Fruit fly (Drosophila melanogaster) whole organism, embryonic: ENCODE measurements around the gene Tnpo.

Experiments used
- Atf3 ChIP-seq: fragments of 200-800 bp; sonication (Bioruptor generic); optimal IDR thresholded peaks from 3 replicates; lab custom pipeline; 2016; ENCODE audit warnings: missing biosample characterization, missing genetic modification characterization
- CG3407 ChIP-seq: fragments of 200-800 bp; sonication (Bioruptor generic); optimal IDR thresholded peaks from 2 replicates; lab custom pipeline; 2018; ENCODE audit warnings: missing biosample characterization, mild to moderate bottlenecking, missing genetic modification characterization
- CrebB ChIP-seq: fragments of 200-800 bp; sonication (Bioruptor generic); optimal IDR thresholded peaks from 3 replicates; lab custom pipeline; 2018; ENCODE audit warnings: missing biosample characterization, mild to moderate bottlenecking, missing genetic modification characterization
- HHEX ChIP-seq: fragments of 200-800 bp; sonication (Bioruptor generic); optimal IDR thresholded peaks from 3 replicates; lab custom pipeline; 2017; ENCODE audit warnings: missing biosample characterization, mild to moderate bottlenecking, missing genetic modification characterization, missing genetic modification reagents
- Pdp1 ChIP-seq, 2 experiments: fragments of 200-800 bp; sonication (Bioruptor generic); optimal IDR thresholded peaks; 3 replicates each; lab custom pipeline; 2016; ENCODE audit warnings: missing biosample characterization in 2 of 2, missing genetic modification characterization in 2 of 2, mild to moderate bottlenecking in 1 of 2, moderate library complexity in 1 of 2
- Sry-δ ChIP-seq: fragments of 200-800 bp; sonication (Bioruptor generic); optimal IDR thresholded peaks from 2 replicates; lab custom pipeline; 2016; ENCODE audit warnings: missing biosample characterization, missing genetic modification characterization
- h ChIP-seq: fragments of >200 bp; optimal IDR thresholded peaks from 2 replicates; lab custom pipeline; 2017
- insv ChIP-seq, 2 experiments: fragments of 200-800 bp; sonication (Bioruptor generic); optimal IDR thresholded peaks; 3 replicates each; lab custom pipeline; 2016 to 2018; ENCODE audit warnings: missing biosample characterization in 2 of 2, missing genetic modification characterization in 2 of 2
- kni ChIP-seq: fragments of 200-800 bp; sonication (Bioruptor generic); optimal IDR thresholded peaks from 3 replicates; lab custom pipeline; 2017; ENCODE audit warnings: mild to moderate bottlenecking, missing biosample characterization, missing genetic modification reagents, missing genetic modification characterization
- lmd ChIP-seq: fragments of 200-800 bp; sonication (Bioruptor generic); IDR thresholded peaks from 2 replicates; pipeline ENCODE4 v1.3.6; 2022; ENCODE audit warnings: missing biosample characterization, missing genetic modification characterization
- p53 ChIP-seq: fragments of 200-800 bp; sonication (Bioruptor generic); optimal IDR thresholded peaks from 2 replicates; lab custom pipeline; 2016; ENCODE audit warnings: missing biosample characterization, missing genetic modification characterization
- pb ChIP-seq: fragments of 200-800 bp; sonication (Bioruptor generic); optimal IDR thresholded peaks from 3 replicates; lab custom pipeline; 2016; ENCODE audit warnings: missing biosample characterization, missing genetic modification characterization
- toy ChIP-seq: fragments of 200-800 bp; sonication (Bioruptor generic); IDR thresholded peaks from 2 replicates; pipeline ENCODE4 v1.3.6; 2022; ENCODE audit warnings: missing biosample characterization, missing genetic modification characterization
- vvl ChIP-seq: fragments of 200-800 bp; sonication (Bioruptor generic); IDR thresholded peaks from 2 replicates; pipeline ENCODE4 v1.3.6; 2022; ENCODE audit warnings: missing biosample characterization, missing genetic modification characterization

DNA sequence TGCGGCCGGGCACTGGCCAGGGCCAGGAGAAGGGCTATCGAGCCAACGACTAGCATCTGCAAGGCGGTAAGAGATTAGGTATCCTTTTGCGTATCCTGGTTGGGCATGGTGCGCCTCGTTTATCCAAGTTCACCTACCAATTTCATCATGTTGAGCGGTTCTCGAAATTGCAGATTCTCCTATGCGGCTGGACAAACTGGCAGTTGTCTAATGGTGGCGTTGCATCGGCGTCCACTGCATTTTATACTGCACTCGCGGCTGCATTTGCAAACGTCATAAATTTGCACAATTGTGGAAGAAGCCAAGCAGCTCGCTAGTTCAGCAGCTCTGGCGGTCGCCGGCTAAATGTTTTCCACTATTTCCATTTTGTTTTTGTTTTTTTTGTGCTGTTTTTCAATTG lies 40.7 kb upstream of the Tnpo start, which contains the start of gene Acp65Aa:
- TF ChIP-seq p53: no peak
- no peak for TF ChIP-seq Sry-δ (GFP tag; lab: Kevin White, UChicago)
- no peak for TF ChIP-seq vvl (GFP tag; lab: Robert Waterston, UW)
- no peak for TF ChIP-seq kni (GFP tag; lab: Kevin White, UChicago)
- no peak for TF ChIP-seq Pdp1 (GFP tag; optimal IDR thresholded peaks at IDR 0.05; lab: Kevin White, UChicago)
- TF ChIP-seq insv (GFP tag; optimal IDR thresholded peaks at IDR 0.05; lab: Kevin White, UChicago): no peak
- no peak for TF ChIP-seq CrebB (tag; lab: Kevin White, UChicago)
- TF ChIP-seq CG3407 (GFP tag; lab: Kevin White, UChicago): no peak
- 0 out of 2 replicates have a peak, but pooled peaks have one; percentile 4 for TF ChIP-seq lmd (GFP tag; lab: Robert Waterston, UW)
- no peak for TF ChIP-seq h (lab: Kevin White, UChicago)
- TF ChIP-seq HHEX (GFP tag; lab: Kevin White, UChicago): no peak
- no peak for TF ChIP-seq pb (GFP tag; lab: Kevin White, UChicago)
- no peak for TF ChIP-seq toy (GFP tag; lab: Robert Waterston, UW)
- TF ChIP-seq Atf3: no peak
